Fruit fly (Drosophila melanogaster): ENCODE results near the gene CG42831.

DNA sequence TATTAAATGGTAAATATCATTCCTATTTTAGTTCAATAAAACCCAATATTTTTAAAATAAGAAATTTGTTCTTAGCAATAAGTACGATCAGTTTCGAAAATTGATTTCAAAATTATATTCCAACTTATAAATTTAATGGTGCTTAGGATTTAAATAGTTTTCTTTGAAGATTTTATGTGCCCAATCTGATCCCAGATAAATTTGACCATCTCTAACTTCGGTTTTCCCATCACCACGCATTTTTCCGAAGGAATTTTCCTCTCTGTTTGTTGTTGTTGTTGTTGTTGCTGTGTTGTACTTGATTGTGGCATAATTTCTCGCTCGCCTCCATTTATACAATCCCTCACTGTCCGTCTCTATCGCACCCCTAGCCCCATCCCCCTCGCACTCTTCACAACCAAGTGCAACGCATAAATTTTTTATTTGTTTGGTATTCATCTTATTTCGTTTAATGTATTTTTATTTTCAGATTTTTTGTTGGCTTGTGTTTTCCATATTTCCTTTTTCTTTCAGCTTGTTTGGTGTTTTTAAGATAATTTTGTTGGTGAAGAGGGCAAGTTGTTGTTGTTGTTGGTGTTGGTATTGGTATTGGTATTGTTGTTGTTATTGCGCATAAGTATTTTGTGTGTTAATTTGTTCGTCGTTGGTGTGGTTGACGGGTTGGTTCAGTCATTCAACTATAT, 35.1 kb downstream of the CG42831 start:
- TF ChIP-seq Mnt (GFP tag; optimal IDR thresholded peaks at IDR 0.05) (no peak), cnc (optimal IDR thresholded peaks at IDR 0.05) (no peak), CG1620 (GFP tag; optimal IDR thresholded peaks at IDR 0.05) (no peak), CG7101 (tag; optimal IDR thresholded peaks at IDR 0.05) (no peak), cic (GFP tag; optimal IDR thresholded peaks at IDR 0.05) (no peak), tj (GFP tag; optimal IDR thresholded peaks at IDR 0.05) (no peak), bab1 (GFP tag; optimal IDR thresholded peaks at IDR 0.05) (no peak)

All from whole organism, adult.